Fruit fly (Drosophila melanogaster): Measurements from ENCODE around the gene Qsox3.
A peak's percentile ranks its signal among the peaks of the same experiment; 100 is the strongest.

Qsox3 gene

dm6 chr3R:21893929-21894328 lies 17.7 kb upstream of the Qsox3 start (continued):
- TF ChIP-seq sv (GFP tag; optimal IDR thresholded peaks at IDR 0.05) (no peak), Sp1 (GFP tag; optimal IDR thresholded peaks at IDR 0.05) (peak; percentile 20), fru (GFP tag; optimal IDR thresholded peaks at IDR 0.05) (no peak), psq (GFP tag; optimal IDR thresholded peaks at IDR 0.05) (peak; percentile 1), Dif (GFP tag; optimal IDR thresholded peaks at IDR 0.05; ENCODE audit: partially characterized antibody) (no peak), Rel (GFP tag; optimal IDR thresholded peaks at IDR 0.05) (no peak), Rel (tag; optimal IDR thresholded peaks at IDR 0.05) (no peak), OdsH (GFP tag; optimal IDR thresholded peaks at IDR 0.05) (no peak), Jra (GFP tag; optimal IDR thresholded peaks at IDR 0.05) (no peak), sage (GFP tag; optimal IDR thresholded peaks at IDR 0.05) (no peak), pan (optimal IDR thresholded peaks at IDR 0.05) (no peak), Hr83 (GFP tag; optimal IDR thresholded peaks at IDR 0.05; ENCODE audit: poor library complexity, severe bottlenecking) (no peak), Dfd (GFP tag; optimal IDR thresholded peaks at IDR 0.05) (no peak), foxo (GFP tag; optimal IDR thresholded peaks at IDR 0.05) (peak in 1 of 2 experiments; percentile 22), Abd-B (GFP tag; optimal IDR thresholded peaks at IDR 0.05) (no peak)

dm6 chr3R:21895961-21896875 lies 15.4 kb upstream of the Qsox3 start:
- no peak for TF ChIP-seq CG32264 (GFP tag; optimal IDR thresholded peaks at IDR 0.05)
- peak in 1 of 2 experiments; percentile 15 for TF ChIP-seq foxo (GFP tag; optimal IDR thresholded peaks at IDR 0.05)
- TF ChIP-seq psq (GFP tag; optimal IDR thresholded peaks at IDR 0.05) = peak; percentile 16
- no peak for TF ChIP-seq ey (GFP tag; optimal IDR thresholded peaks at IDR 0.05)
- TF ChIP-seq HLH106 (tag; optimal IDR thresholded peaks at IDR 0.05) = peak; percentile 57
- TF ChIP-seq dmrt93B (GFP tag; optimal IDR thresholded peaks at IDR 0.05) = peak; percentile 60
- peak; percentile 51 for TF ChIP-seq Sp1 (GFP tag; optimal IDR thresholded peaks at IDR 0.05)
- no peak for TF ChIP-seq Hr78 (GFP tag; optimal IDR thresholded peaks at IDR 0.05)

dm6 chr3R:21897565-21897964 lies 14.1 kb upstream of the Qsox3 start:
- TF ChIP-seq tai (GFP tag; optimal IDR thresholded peaks at IDR 0.05) = peak; percentile 65
- peak; percentile 73 for TF ChIP-seq woc (GFP tag; optimal IDR thresholded peaks at IDR 0.05)
- peak; percentile 90 for TF ChIP-seq HLH106 (tag; optimal IDR thresholded peaks at IDR 0.05)
- TF ChIP-seq Hnf4 (GFP tag; optimal IDR thresholded peaks at IDR 0.05) = peak; percentile 79
- no peak for TF ChIP-seq dl (GFP tag; optimal IDR thresholded peaks at IDR 0.05; ENCODE audit: insufficient read depth in 1 of 2, partially characterized antibody in 2 of 2)
- TF ChIP-seq GATAd (GFP tag; optimal IDR thresholded peaks at IDR 0.05) = no peak
- no peak for TF ChIP-seq Mio (GFP tag; optimal IDR thresholded peaks at IDR 0.05)
- peak; percentile 82 for TF ChIP-seq Sp1 (GFP tag; optimal IDR thresholded peaks at IDR 0.05)
- TF ChIP-seq Hr83 (GFP tag; optimal IDR thresholded peaks at IDR 0.05; ENCODE audit: poor library complexity, severe bottlenecking) = peak; percentile 10
- TF ChIP-seq Rel (GFP tag; optimal IDR thresholded peaks at IDR 0.05) = peak; percentile 58
- peak; percentile 58 for TF ChIP-seq Rel (tag; optimal IDR thresholded peaks at IDR 0.05)
- TF ChIP-seq brk (GFP tag; optimal IDR thresholded peaks at IDR 0.05) = peak; percentile 39
- peak; percentile 81 for TF ChIP-seq ey (GFP tag; optimal IDR thresholded peaks at IDR 0.05)
- no peak for TF ChIP-seq Abd-B (GFP tag; optimal IDR thresholded peaks at IDR 0.05)
- no peak for TF ChIP-seq usp (GFP tag; optimal IDR thresholded peaks at IDR 0.05)
- peak; percentile 83 for TF ChIP-seq rgr (GFP tag; optimal IDR thresholded peaks at IDR 0.05)
- no peak for TF ChIP-seq Hr78 (GFP tag; optimal IDR thresholded peaks at IDR 0.05)
- TF ChIP-seq sv (GFP tag; optimal IDR thresholded peaks at IDR 0.05) = no peak
- peak; percentile 79 for TF ChIP-seq CG9705 (GFP tag; optimal IDR thresholded peaks at IDR 0.05)
- peak; percentile 22 for TF ChIP-seq dsf (GFP tag; optimal IDR thresholded peaks at IDR 0.05; ENCODE audit: borderline replicate concordance)
- no peak for TF ChIP-seq jim (GFP tag; optimal IDR thresholded peaks at IDR 0.05)
- peak; percentile 87 for TF ChIP-seq fru (GFP tag; optimal IDR thresholded peaks at IDR 0.05)
- TF ChIP-seq pan (optimal IDR thresholded peaks at IDR 0.05) = no peak
- no peak for TF ChIP-seq Dfd (GFP tag; optimal IDR thresholded peaks at IDR 0.05)
- no peak for TF ChIP-seq CrebA (GFP tag; optimal IDR thresholded peaks at IDR 0.05; ENCODE audit: borderline replicate concordance)
- no peak for TF ChIP-seq lola (GFP tag; optimal IDR thresholded peaks at IDR 0.05)
- peak; percentile 84 for TF ChIP-seq sage (GFP tag; optimal IDR thresholded peaks at IDR 0.05)
- TF ChIP-seq Jra (GFP tag; optimal IDR thresholded peaks at IDR 0.05) = peak; percentile 47
- TF ChIP-seq N (GFP tag; optimal IDR thresholded peaks at IDR 0.05) = no peak
- no peak for TF ChIP-seq Myc (optimal IDR thresholded peaks at IDR 0.05)
- TF ChIP-seq foxo (GFP tag; optimal IDR thresholded peaks at IDR 0.05) = peak in 1 of 2 experiments; percentile 90
- TF ChIP-seq dmrt93B (GFP tag; optimal IDR thresholded peaks at IDR 0.05) = peak; percentile 56
- peak; percentile 78 for TF ChIP-seq psq (GFP tag; optimal IDR thresholded peaks at IDR 0.05)
- TF ChIP-seq h (GFP tag; optimal IDR thresholded peaks at IDR 0.05) = peak; percentile 91
- no peak for TF ChIP-seq Vsx2 (GFP tag; optimal IDR thresholded peaks at IDR 0.05; ENCODE audit: partially characterized antibody)
- TF ChIP-seq br (GFP tag; optimal IDR thresholded peaks at IDR 0.05) = peak; percentile 83
- no peak for TF ChIP-seq Dif (GFP tag; optimal IDR thresholded peaks at IDR 0.05; ENCODE audit: partially characterized antibody)
- TF ChIP-seq CG32264 (GFP tag; optimal IDR thresholded peaks at IDR 0.05) = peak; percentile 60
- TF ChIP-seq OdsH (GFP tag; optimal IDR thresholded peaks at IDR 0.05) = peak; percentile 80
